Worm (Caenorhabditis elegans): ENCODE measurements around the gene R04D3.4.

Gene R04D3.4

DNA sequence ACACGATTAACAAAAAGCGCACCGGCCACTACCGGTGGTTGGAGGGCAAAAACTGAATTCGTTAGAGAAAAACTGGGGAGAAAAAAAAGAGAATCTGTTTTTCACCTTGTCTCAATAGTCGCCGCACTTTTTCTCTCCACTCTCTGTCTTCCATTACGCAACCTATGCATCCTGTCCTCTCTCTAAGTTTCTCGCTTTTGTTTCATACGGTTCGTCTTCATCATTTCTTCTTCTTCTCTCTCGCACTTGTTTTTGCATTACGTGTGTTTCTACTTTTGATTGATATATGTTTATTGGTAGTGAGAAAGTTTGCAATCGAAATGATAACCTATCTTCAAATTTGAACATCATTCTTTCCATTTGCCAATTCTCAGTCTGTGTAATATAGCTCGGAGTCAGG, 32.0 kb upstream of the R04D3.4 start (continued):
- TF ChIP-seq lin-13 (GFP tag; optimal IDR thresholded peaks at IDR 0.05), result no peak
- TF ChIP-seq unc-130 (GFP tag; optimal IDR thresholded peaks at IDR 0.05), result no peak
- no peak for TF ChIP-seq zip-2 (tag; optimal IDR thresholded peaks at IDR 0.05)
- no peak for TF ChIP-seq nhr-237 (tag; optimal IDR thresholded peaks at IDR 0.05)
- TF ChIP-seq hlh-11 (tag; optimal IDR thresholded peaks at IDR 0.05), result peak; percentile 79
- no peak for TF ChIP-seq egl-27 (tag; optimal IDR thresholded peaks at IDR 0.05)
- TF ChIP-seq nhr-111 (GFP tag; optimal IDR thresholded peaks at IDR 0.05), result no peak
- TF ChIP-seq ZK546.5 (tag; optimal IDR thresholded peaks at IDR 0.05), result no peak
- no peak for TF ChIP-seq ztf-7 (tag; optimal IDR thresholded peaks at IDR 0.05)
- TF ChIP-seq rbr-2 (tag; optimal IDR thresholded peaks at IDR 0.05), result no peak
- no peak for TF ChIP-seq spr-1 (tag; optimal IDR thresholded peaks at IDR 0.05)
- TF ChIP-seq ctbp-1 (GFP tag; IDR thresholded peaks at IDR 0.05), result no peak
- no peak for TF ChIP-seq zfp-2 (tag; optimal IDR thresholded peaks at IDR 0.05)
- no peak for TF ChIP-seq F26F4.8 (GFP tag; conservative IDR thresholded peaks at IDR 0.05)
- no peak for TF ChIP-seq arid-1 (GFP tag; conservative IDR thresholded peaks at IDR 0.05)
- TF ChIP-seq F37D6.2 (tag; optimal IDR thresholded peaks at IDR 0.05), result no peak
- TF ChIP-seq daf-19 (GFP tag; conservative IDR thresholded peaks at IDR 0.05), result no peak
- TF ChIP-seq nhr-6 (tag; optimal IDR thresholded peaks at IDR 0.05), result no peak
- no peak for TF ChIP-seq hmg-1.1 (GFP tag; IDR thresholded peaks at IDR 0.05)
- TF ChIP-seq ceh-44 (GFP tag; IDR thresholded peaks at IDR 0.05), result no peak
- TF ChIP-seq madf-9 (GFP tag; conservative IDR thresholded peaks at IDR 0.05), result no peak
- no peak for TF ChIP-seq ceh-28 (tag; optimal IDR thresholded peaks at IDR 0.05)
- TF ChIP-seq spr-3 (GFP tag; optimal IDR thresholded peaks at IDR 0.05), result no peak
- no peak for TF ChIP-seq daf-12 (tag; optimal IDR thresholded peaks at IDR 0.05)
- TF ChIP-seq nhr-76 (tag; optimal IDR thresholded peaks at IDR 0.05), result no peak
- no peak for TF ChIP-seq lin-29 (GFP tag; IDR thresholded peaks at IDR 0.05)
- TF ChIP-seq mxl-2 (GFP tag; conservative IDR thresholded peaks at IDR 0.05), result no peak
- no peak for TF ChIP-seq daf-8 (GFP tag; IDR thresholded peaks at IDR 0.05)
- TF ChIP-seq mdl-1 (tag; optimal IDR thresholded peaks at IDR 0.05), result peak in 1 of 2 experiments; percentile 57
- TF ChIP-seq F44E2.7 (GFP tag; IDR thresholded peaks at IDR 0.05), result no peak
- TF ChIP-seq T26A8.4 (GFP tag; IDR thresholded peaks at IDR 0.05), result no peak
- no peak for TF ChIP-seq ZK337.2 (GFP tag; IDR thresholded peaks at IDR 0.05)
- TF ChIP-seq Y105C5A.15 (GFP tag; IDR thresholded peaks at IDR 0.05), result no peak
- TF ChIP-seq madf-5 (GFP tag; IDR thresholded peaks at IDR 0.05), result no peak
- TF ChIP-seq fos-1 (tag; optimal IDR thresholded peaks at IDR 0.05), result no peak
- TF ChIP-seq D1046.2 (GFP tag; IDR thresholded peaks at IDR 0.05), result no peak
- TF ChIP-seq lsy-2 (tag; optimal IDR thresholded peaks at IDR 0.05), result peak in 1 of 2 experiments; percentile 39
- TF ChIP-seq saeg-2 (GFP tag; IDR thresholded peaks at IDR 0.05), result no peak
- TF ChIP-seq ceh-32 (tag; optimal IDR thresholded peaks at IDR 0.05; ENCODE audit: poor library complexity), result no peak
- no peak for TF ChIP-seq ama-1 (optimal IDR thresholded peaks at IDR 0.05)
- TF ChIP-seq daf-16 (GFP tag; optimal IDR thresholded peaks at IDR 0.05), result no peak
- peak; percentile 62 for TF ChIP-seq daf-16 (tag; optimal IDR thresholded peaks at IDR 0.05)
- no peak for TF ChIP-seq hif-1 (tag; optimal IDR thresholded peaks at IDR 0.05)
- TF ChIP-seq F10B5.3 (tag; optimal IDR thresholded peaks at IDR 0.05), result no peak
- TF ChIP-seq zip-11 (GFP tag; IDR thresholded peaks at IDR 0.05), result no peak
- TF ChIP-seq cey-2 (tag; optimal IDR thresholded peaks at IDR 0.05; ENCODE audit: borderline replicate concordance, insufficient read depth), result no peak
- 0 out of 2 replicates have a peak, but pooled peaks have one; percentile 56 for TF ChIP-seq ceh-20 (GFP tag; IDR thresholded peaks at IDR 0.05)
- TF ChIP-seq lin-39 (tag; optimal IDR thresholded peaks at IDR 0.05), result no peak
- no peak for TF ChIP-seq pha-4 (GFP tag; IDR thresholded peaks at IDR 0.05)
- TF ChIP-seq pha-4 (tag; optimal IDR thresholded peaks at IDR 0.05), result no peak
- no peak for TF ChIP-seq lim-7 (GFP tag; IDR thresholded peaks at IDR 0.05)
- no peak for TF ChIP-seq vab-7 (GFP tag; IDR thresholded peaks at IDR 0.05)
- no peak for TF ChIP-seq Y48G9A.11 (GFP tag; IDR thresholded peaks at IDR 0.05)

Measured in whole organism, L4 larva.